Worm (Caenorhabditis elegans): ENCODE results near the gene Y43F8B.11.

Y43F8B.11 gene

ce11 chrV:19470385-19470784 is at the start of gene Y43F8B.11:
Y43F8B.11 (plus strand) TSS chrV:19470685.
- no peak for TF ChIP-seq blmp-1 (tag; optimal IDR thresholded peaks at IDR 0.05; ENCODE audit: insufficient read depth)
- TF ChIP-seq nhr-11 (tag; optimal IDR thresholded peaks at IDR 0.05), result no peak
- TF ChIP-seq gmeb-1 (tag; optimal IDR thresholded peaks at IDR 0.05), result no peak
- no peak for TF ChIP-seq nhr-10 (tag; optimal IDR thresholded peaks at IDR 0.05)
- no peak for TF ChIP-seq sma-9 (GFP tag; optimal IDR thresholded peaks at IDR 0.05)
- TF ChIP-seq sma-9 (tag; optimal IDR thresholded peaks at IDR 0.05), result no peak

- peak; percentile 47 for TF ChIP-seq nhr-25 (tag; optimal IDR thresholded peaks at IDR 0.05)
- no peak for TF ChIP-seq unc-39 (tag; optimal IDR thresholded peaks at IDR 0.05)
Observed at ce11 chrV:19421131-19421530, 49.4 kb upstream of the Y43F8B.11 start, which contains the start of gene C25F9.2. C25F9.2 (plus strand) TSS chrV:19421471.

- TF ChIP-seq nhr-25 (tag; optimal IDR thresholded peaks at IDR 0.05) (peak; percentile 23), peb-1 (tag; optimal IDR thresholded peaks at IDR 0.05) (no peak)
Observed at ce11 chrV:19428097-19428496, 42.4 kb upstream of the Y43F8B.11 start.

ce11 chrV:19428936-19429335 is 41.5 kb upstream of the Y43F8B.11 start:
- no peak for TF ChIP-seq ama-1 (optimal IDR thresholded peaks at IDR 0.05)
- TF ChIP-seq snpc-4 (tag; optimal IDR thresholded peaks at IDR 0.05), result no peak
- TF ChIP-seq ztf-1 (GFP tag; conservative IDR thresholded peaks at IDR 0.05), result no peak
- no peak for TF ChIP-seq sem-4 (tag; optimal IDR thresholded peaks at IDR 0.05)
- TF ChIP-seq ztf-11 (tag; optimal IDR thresholded peaks at IDR 0.05), result no peak
- TF ChIP-seq elt-3 (tag; optimal IDR thresholded peaks at IDR 0.05), result no peak
- no peak for TF ChIP-seq peb-1 (tag; optimal IDR thresholded peaks at IDR 0.05)
- peak; percentile 28 for TF ChIP-seq nhr-25 (tag; optimal IDR thresholded peaks at IDR 0.05)
- peak; percentile 57 for TF ChIP-seq nhr-23 (tag; optimal IDR thresholded peaks at IDR 0.05)
- TF ChIP-seq sma-9 (GFP tag; optimal IDR thresholded peaks at IDR 0.05), result peak; percentile 56
- no peak for TF ChIP-seq sma-9 (tag; optimal IDR thresholded peaks at IDR 0.05)
- no peak for TF ChIP-seq lin-11 (tag; optimal IDR thresholded peaks at IDR 0.05)
- TF ChIP-seq nhr-21 (tag; optimal IDR thresholded peaks at IDR 0.05), result no peak
- TF ChIP-seq Y55F3AM.14 (GFP tag; optimal IDR thresholded peaks at IDR 0.05), result no peak
- TF ChIP-seq R02D3.7 (tag; optimal IDR thresholded peaks at IDR 0.05), result no peak
- peak; percentile 60 for TF ChIP-seq elt-1 (tag; optimal IDR thresholded peaks at IDR 0.05)
- TF ChIP-seq ceh-16 (tag; optimal IDR thresholded peaks at IDR 0.05), result peak; percentile 40

ce11 chrV:19429605-19430004 is 40.9 kb upstream of the Y43F8B.11 start:
- peak; percentile 90 for TF ChIP-seq sma-9 (GFP tag; optimal IDR thresholded peaks at IDR 0.05)
- TF ChIP-seq sma-9 (tag; optimal IDR thresholded peaks at IDR 0.05), result no peak
- peak; percentile 95 for TF ChIP-seq nhr-23 (tag; optimal IDR thresholded peaks at IDR 0.05)
- no peak for TF ChIP-seq nhr-12 (tag; optimal IDR thresholded peaks at IDR 0.05)
- peak; percentile 54 for TF ChIP-seq nhr-25 (tag; optimal IDR thresholded peaks at IDR 0.05)
- no peak for TF ChIP-seq egl-27 (tag; optimal IDR thresholded peaks at IDR 0.05)
- peak; percentile 99 for TF ChIP-seq elt-1 (tag; optimal IDR thresholded peaks at IDR 0.05)
- TF ChIP-seq unc-62 (GFP tag; optimal IDR thresholded peaks at IDR 0.05), result no peak
- TF ChIP-seq elt-3 (tag; optimal IDR thresholded peaks at IDR 0.05), result no peak
- TF ChIP-seq Y55F3AM.14 (GFP tag; optimal IDR thresholded peaks at IDR 0.05), result peak; percentile 1
- peak in 1 of 2 experiments; percentile 11 for TF ChIP-seq lsy-2 (tag; optimal IDR thresholded peaks at IDR 0.05)
- no peak for TF ChIP-seq R02D3.7 (tag; optimal IDR thresholded peaks at IDR 0.05)
- peak; percentile 59 for TF ChIP-seq ceh-16 (tag; optimal IDR thresholded peaks at IDR 0.05)
- no peak for TF ChIP-seq unc-39 (tag; optimal IDR thresholded peaks at IDR 0.05)
- TF ChIP-seq nhr-10 (tag; optimal IDR thresholded peaks at IDR 0.05), result no peak
- no peak for TF ChIP-seq ama-1 (optimal IDR thresholded peaks at IDR 0.05)

- no peak for TF ChIP-seq C34F6.9 (tag; optimal IDR thresholded peaks at IDR 0.05)
- peak; percentile 5 for TF ChIP-seq Y55F3AM.14 (GFP tag; optimal IDR thresholded peaks at IDR 0.05)
Observed at ce11 chrV:19430351-19430913, 40.1 kb upstream of the Y43F8B.11 start.

ce11 chrV:19431036-19431435 is 39.4 kb upstream of the Y43F8B.11 start, which contains the start of gene srw-85:
srw-85 (minus strand) TSS chrV:19431136.
- no peak for TF ChIP-seq sma-9 (GFP tag; optimal IDR thresholded peaks at IDR 0.05)
- no peak for TF ChIP-seq sma-9 (tag; optimal IDR thresholded peaks at IDR 0.05)
- TF ChIP-seq F13H6.1 (tag; optimal IDR thresholded peaks at IDR 0.05), result no peak
- TF ChIP-seq nhr-77 (tag; optimal IDR thresholded peaks at IDR 0.05), result no peak
- TF ChIP-seq egl-27 (tag; optimal IDR thresholded peaks at IDR 0.05), result no peak
- no peak for TF ChIP-seq nhr-10 (tag; optimal IDR thresholded peaks at IDR 0.05)
- no peak for TF ChIP-seq sem-4 (tag; optimal IDR thresholded peaks at IDR 0.05)
- no peak for TF ChIP-seq gmeb-1 (tag; optimal IDR thresholded peaks at IDR 0.05)
- TF ChIP-seq unc-39 (tag; optimal IDR thresholded peaks at IDR 0.05), result no peak
- TF ChIP-seq mbf-1 (tag; optimal IDR thresholded peaks at IDR 0.05), result no peak
- no peak for TF ChIP-seq nhr-23 (tag; optimal IDR thresholded peaks at IDR 0.05)
- TF ChIP-seq mdl-1 (tag; optimal IDR thresholded peaks at IDR 0.05), result no peak
- TF ChIP-seq lin-39 (tag; optimal IDR thresholded peaks at IDR 0.05), result no peak
- no peak for TF ChIP-seq ZK546.5 (tag; optimal IDR thresholded peaks at IDR 0.05)
- TF ChIP-seq sma-3 (GFP tag; optimal IDR thresholded peaks at IDR 0.05), result no peak
- no peak for TF ChIP-seq nhr-12 (tag; optimal IDR thresholded peaks at IDR 0.05)
- no peak for TF ChIP-seq dmd-4 (tag; optimal IDR thresholded peaks at IDR 0.05)
- no peak for TF ChIP-seq nhr-237 (tag; optimal IDR thresholded peaks at IDR 0.05)
- no peak for TF ChIP-seq blmp-1 (tag; optimal IDR thresholded peaks at IDR 0.05; ENCODE audit: insufficient read depth)
- no peak for TF ChIP-seq nhr-21 (tag; optimal IDR thresholded peaks at IDR 0.05)
